Fruit fly (Drosophila melanogaster): Measurements from ENCODE around the gene Shc.

- TF ChIP-seq CG8478 (optimal IDR thresholded peaks at IDR 0.05), result no peak
- peak in 1 of 2 experiments; percentile 36 for TF ChIP-seq CTCF (optimal IDR thresholded peaks at IDR 0.05)
These were observed 25.3 kb upstream of the Shc start for dm6 chr3L:9401354-9402156.
